Worm (Caenorhabditis elegans) whole organism, young adult: Measurements from ENCODE around the gene C07B5.8.

ENCODE experiments used
- F49E8.2 ChIP-seq: sonication (generic microtip); optimal IDR thresholded peaks from 3 replicates; lab custom pipeline; 2017; ENCODE audit warnings: missing genetic modification characterization, mild to moderate bottlenecking, missing compliant biosample characterization, antibody characterized with exemption, moderate library complexity; ENCODE audit not compliant: insufficient read depth
- F55B11.4 ChIP-seq: sonication (generic microtip); optimal IDR thresholded peaks from 2 replicates; lab custom pipeline; 2016; ENCODE audit warnings: missing compliant biosample characterization, missing genetic modification characterization, borderline replicate concordance; ENCODE audit not compliant: insufficient read depth
- ama-1 ChIP-seq, 3 experiments: fragments of 150-350 bp in 1 of 3; sonication (generic microtip) in 2 of 3; optimal IDR thresholded peaks; 2 replicates each; lab custom pipeline; 2014 to 2018; ENCODE audit warnings: missing biosample characterization in 2 of 3, missing genetic modification characterization in 2 of 3, missing genetic modification reagents in 2 of 3
- atf-7 ChIP-seq: sonication (generic microtip); optimal IDR thresholded peaks from 2 replicates; lab custom pipeline; 2017; ENCODE audit warnings: mild to moderate bottlenecking, missing genetic modification characterization, missing compliant biosample characterization
- attf-5 ChIP-seq: fragments of 200-800 bp; sonication (Bioruptor generic); optimal IDR thresholded peaks from 2 replicates; lab custom pipeline; 2018; ENCODE audit warnings: mild to moderate bottlenecking, missing genetic modification characterization, missing compliant biosample characterization
- egrh-3 ChIP-seq: fragments of 200-800 bp; sonication (Bioruptor generic); IDR thresholded peaks from 2 replicates; pipeline ENCODE4 v1.3.6; 2022; ENCODE audit warnings: missing genetic modification reagents, missing genetic modification characterization, missing compliant biosample characterization
- hsf-1 ChIP-seq: fragments of 200-800 bp; sonication (Bioruptor generic); IDR thresholded peaks from 2 replicates; pipeline ENCODE4 v1.3.6; 2022; ENCODE audit warnings: missing genetic modification reagents, missing genetic modification characterization, missing compliant biosample characterization
- let-526 ChIP-seq: fragments of 200-800 bp; sonication (Bioruptor generic); IDR thresholded peaks from 2 replicates; pipeline ENCODE4 v1.3.6; 2022; ENCODE audit warnings: missing genetic modification reagents, missing genetic modification characterization, missing compliant biosample characterization
- lin-35 ChIP-seq, 3 experiments: fragments of 150-350 bp in 2 of 3; sonication (generic microtip) in 1 of 3; optimal IDR thresholded peaks; 2 replicates each; lab custom pipeline; 2014 to 2018; ENCODE audit warnings: missing biosample characterization in 3 of 3, missing genetic modification characterization in 3 of 3, missing genetic modification reagents in 3 of 3
- nhr-90 ChIP-seq: sonication (generic microtip); optimal IDR thresholded peaks from 2 replicates; lab custom pipeline; 2016; ENCODE audit warnings: missing genotype, mild to moderate bottlenecking, missing genetic modification characterization, missing compliant biosample characterization
- sdz-38 ChIP-seq: sonication (generic microtip); optimal IDR thresholded peaks from 2 replicates; lab custom pipeline; 2016; ENCODE audit warnings: missing genotype, missing genetic modification characterization, missing compliant biosample characterization
- snpc-3.4 ChIP-seq: sonication (generic microtip); optimal IDR thresholded peaks from 2 replicates; lab custom pipeline; 2017; ENCODE audit warnings: missing genetic modification characterization, mild to moderate bottlenecking, missing compliant biosample characterization, antibody characterized with exemption, moderate library complexity, missing genotype, missing genetic modification reagents

DNA sequence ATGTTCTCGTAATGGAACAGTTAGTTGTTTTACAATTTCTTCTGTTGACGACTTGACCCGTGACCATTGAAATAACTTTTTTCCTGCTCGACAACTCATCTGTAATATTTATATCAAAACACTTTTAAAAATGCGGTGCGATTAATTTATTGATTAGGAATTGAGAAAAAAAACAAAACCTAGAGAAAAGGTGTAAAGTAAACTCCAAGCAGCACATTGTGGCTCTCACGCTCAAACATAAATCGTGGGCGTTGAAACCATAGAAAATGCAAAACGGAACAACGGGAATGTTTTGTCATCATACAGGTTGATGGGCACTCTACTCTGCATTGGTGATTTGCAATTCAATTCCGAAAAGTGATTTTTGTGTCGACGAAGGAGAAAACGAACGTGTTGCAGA lies 29.3 kb upstream of the C07B5.8 start, which contains the start of gene moc-5:
- no peak for TF ChIP-seq let-526 (GFP tag; lab: Robert Waterston, UW)
- TF ChIP-seq sdz-38, result no peak
- no peak for TF ChIP-seq attf-5
- no peak for TF ChIP-seq F49E8.2 (tag; lab: Kevin White, UChicago)
- TF ChIP-seq lin-35 (GFP tag; optimal IDR thresholded peaks at IDR 0.05; lab: Kevin White, UChicago), result no peak
- no peak for TF ChIP-seq ama-1 (optimal IDR thresholded peaks at IDR 0.05; lab: Kevin White, UChicago)
- TF ChIP-seq ama-1 (GFP tag; optimal IDR thresholded peaks at IDR 0.05; lab: Kevin White, UChicago), result no peak
- TF ChIP-seq F55B11.4 (tag; lab: Kevin White, UChicago), result no peak
- no peak for TF ChIP-seq snpc-3.4 (tag; lab: Kevin White, UChicago)
- TF ChIP-seq hsf-1 (GFP tag; lab: Robert Waterston, UW), result no peak
- TF ChIP-seq egrh-3 (GFP tag; lab: Robert Waterston, UW), result no peak
- no peak for TF ChIP-seq nhr-90 (tag; lab: Kevin White, UChicago)
- TF ChIP-seq atf-7 (tag; lab: Kevin White, UChicago), result no peak
